Worm (Caenorhabditis elegans): ENCODE results near the gene icd-1.

Gene icd-1

DNA sequence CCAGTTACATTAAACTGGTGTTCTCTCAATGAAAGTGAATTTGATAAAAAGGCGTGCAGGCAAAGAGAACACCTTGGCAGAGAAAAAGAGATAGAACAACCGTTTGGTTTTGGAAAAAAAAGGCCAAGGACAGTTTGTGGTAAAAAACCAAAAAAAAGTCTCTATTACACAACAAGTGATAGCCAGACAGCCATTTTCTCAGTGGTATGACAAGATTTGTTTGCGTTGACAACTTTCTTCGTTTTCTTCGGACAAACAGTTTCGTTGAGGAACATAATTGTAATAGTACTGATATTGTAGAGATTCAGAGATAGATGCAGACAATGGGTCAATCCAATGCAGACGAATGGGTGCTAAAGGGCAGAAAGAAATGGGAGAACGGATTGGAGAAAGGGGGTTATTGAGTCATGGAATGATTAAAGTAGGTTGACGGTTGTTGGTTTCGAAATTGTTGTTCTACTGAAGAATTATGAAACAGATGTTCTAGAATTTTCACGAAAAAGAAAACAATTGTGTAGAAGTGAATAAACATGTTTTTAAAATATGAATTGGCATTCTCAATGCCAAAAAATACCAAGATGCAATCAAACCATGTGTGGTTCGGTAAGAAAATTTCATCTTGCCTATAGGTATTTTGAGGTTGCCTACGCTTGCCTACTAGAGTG, 26.1 kb downstream of the icd-1 start:
- TF ChIP-seq isw-1 (GFP tag; IDR thresholded peaks at IDR 0.05) (no peak), nhr-12 (tag; optimal IDR thresholded peaks at IDR 0.05) (no peak), nhr-90 (tag; optimal IDR thresholded peaks at IDR 0.05; ENCODE audit: poor library complexity) (no peak), sox-4 (tag; optimal IDR thresholded peaks at IDR 0.05) (no peak), ceh-88 (GFP tag; IDR thresholded peaks at IDR 0.05) (no peak), efl-3 (GFP tag; optimal IDR thresholded peaks at IDR 0.05) (no peak), nhr-20 (tag; optimal IDR thresholded peaks at IDR 0.05) (no peak), mep-1 (tag; optimal IDR thresholded peaks at IDR 0.05) (no peak), nhr-76 (tag; optimal IDR thresholded peaks at IDR 0.05) (no peak), dpl-1 (GFP tag; optimal IDR thresholded peaks at IDR 0.05) (no peak), nhr-84 (tag; optimal IDR thresholded peaks at IDR 0.05) (no peak), nhr-47 (tag; optimal IDR thresholded peaks at IDR 0.05) (no peak), unc-130 (tag; optimal IDR thresholded peaks at IDR 0.05) (no peak), nhr-71 (tag; optimal IDR thresholded peaks at IDR 0.05) (no peak), fkh-8 (tag; optimal IDR thresholded peaks at IDR 0.05) (no peak), aly-2 (tag; optimal IDR thresholded peaks at IDR 0.05) (no peak), mef-2 (tag; optimal IDR thresholded peaks at IDR 0.05) (no peak), fkh-4 (tag; optimal IDR thresholded peaks at IDR 0.05; ENCODE audit: borderline replicate concordance) (no peak), ets-5 (GFP tag; IDR thresholded peaks at IDR 0.05) (no peak), nhr-85 (tag) (peak; percentile 57), tbx-2 (tag; optimal IDR thresholded peaks at IDR 0.05) (no peak), sup-37 (GFP tag; optimal IDR thresholded peaks at IDR 0.05) (no peak), zip-4 (GFP tag; optimal IDR thresholded peaks at IDR 0.05) (no peak), ztf-4 (tag; optimal IDR thresholded peaks at IDR 0.05) (no peak), lin-14 (GFP tag; optimal IDR thresholded peaks at IDR 0.05) (peak; percentile 65), hlh-4 (tag; optimal IDR thresholded peaks at IDR 0.05) (no peak), ceh-63 (GFP tag; optimal IDR thresholded peaks at IDR 0.05) (no peak), fkh-10 (GFP tag; optimal IDR thresholded peaks at IDR 0.05) (no peak), skn-1 (tag; optimal IDR thresholded peaks at IDR 0.05) (peak; percentile 0), ama-1 (optimal IDR thresholded peaks at IDR 0.05) (peak; percentile 51), pqm-1 (tag; optimal IDR thresholded peaks at IDR 0.05) (no peak), elt-3 (tag; optimal IDR thresholded peaks at IDR 0.05) (peak in 1 of 6 experiments; percentile 6), egl-13 (tag; optimal IDR thresholded peaks at IDR 0.05) (no peak), F16B12.6 (tag; optimal IDR thresholded peaks at IDR 0.05) (no peak), blmp-1 (tag; optimal IDR thresholded peaks at IDR 0.05) (peak; percentile 65), elt-2 (tag; optimal IDR thresholded peaks at IDR 0.05) (no peak), sptf-1 (tag; optimal IDR thresholded peaks at IDR 0.05) (no peak), ceh-82 (tag; optimal IDR thresholded peaks at IDR 0.05) (no peak), ces-1 (GFP tag; optimal IDR thresholded peaks at IDR 0.05) (no peak), snu-23 (GFP tag; optimal IDR thresholded peaks at IDR 0.05) (no peak), grh-1 (GFP tag; IDR thresholded peaks at IDR 0.05) (no peak), unc-30 (tag; optimal IDR thresholded peaks at IDR 0.05) (no peak), dsc-1 (tag; optimal IDR thresholded peaks at IDR 0.05) (no peak), unc-86 (tag; optimal IDR thresholded peaks at IDR 0.05) (no peak), jun-1 (tag; optimal IDR thresholded peaks at IDR 0.05) (no peak)

ce11 chrII:6561300-6561699, 27.2 kb downstream of the icd-1 start, which contains the start of gene F18C5.10:
F18C5.10 (minus strand) TSS chrII:6561444.
- TF ChIP-seq nhr-20 (tag; optimal IDR thresholded peaks at IDR 0.05) (no peak), rnt-1 (tag; optimal IDR thresholded peaks at IDR 0.05) (peak; percentile 16), lsy-2 (tag; optimal IDR thresholded peaks at IDR 0.05) (peak in 1 of 2 experiments; percentile 26), lin-35 (GFP tag; optimal IDR thresholded peaks at IDR 0.05) (peak in 1 of 2 experiments; percentile 44), snu-23 (GFP tag; optimal IDR thresholded peaks at IDR 0.05) (peak; percentile 11), ama-1 (optimal IDR thresholded peaks at IDR 0.05) (peak; percentile 14), nhr-19 (GFP tag; conservative IDR thresholded peaks at IDR 0.05) (peak; percentile 36), C16A3.4 (tag; optimal IDR thresholded peaks at IDR 0.05) (peak; percentile 20), mdl-1 (tag; optimal IDR thresholded peaks at IDR 0.05) (peak in 1 of 2 experiments; percentile 1), tlp-1 (tag; optimal IDR thresholded peaks at IDR 0.05) (no peak), hlh-17 (GFP tag; optimal IDR thresholded peaks at IDR 0.05; ENCODE audit: borderline replicate concordance) (no peak)

All from whole organism, L1 larva.